Worm (Caenorhabditis elegans) whole organism, young adult: ENCODE results near the gene F58A6.5.

Experiments
- B0336.3 ChIP-seq: fragments of 200-800 bp; sonication (Bioruptor generic); IDR thresholded peaks from 2 replicates; pipeline ENCODE4 v1.3.6; 2022; ENCODE audit warnings: missing genetic modification characterization, missing compliant biosample characterization
- D2030.7 ChIP-seq: fragments of 200-800 bp; sonication (Bioruptor generic); IDR thresholded peaks from 2 replicates; pipeline ENCODE4 v1.3.6; 2022; ENCODE audit warnings: missing genetic modification reagents, missing genetic modification characterization, missing compliant biosample characterization
- egl-18 ChIP-seq: fragments of 200-800 bp; sonication (Bioruptor generic); IDR thresholded peaks from 2 replicates; pipeline ENCODE4 v1.3.6; 2022; ENCODE audit warnings: missing genetic modification reagents, missing genetic modification characterization, missing compliant biosample characterization
- him-1 ChIP-seq: sonication (generic microtip); optimal IDR thresholded peaks from 2 replicates; lab custom pipeline; 2016; ENCODE audit warnings: missing genotype, missing genetic modification reagents, missing genetic modification characterization, missing compliant biosample characterization
- lag-1 ChIP-seq: fragments of 200-800 bp; sonication (Bioruptor generic); IDR thresholded peaks from 2 replicates; pipeline ENCODE4 v1.3.6; 2022; ENCODE audit warnings: missing genetic modification reagents, missing genetic modification characterization, missing compliant biosample characterization
- nhr-179 ChIP-seq: sonication (generic microtip); optimal IDR thresholded peaks from 2 replicates; lab custom pipeline; 2016; ENCODE audit warnings: mild to moderate bottlenecking, missing genetic modification characterization, missing compliant biosample characterization
- sea-2 ChIP-seq: fragments of 200-800 bp; sonication (Bioruptor generic); IDR thresholded peaks from 2 replicates; pipeline ENCODE4 v1.3.6; 2022; ENCODE audit warnings: missing genetic modification characterization, missing compliant biosample characterization
- unc-130 ChIP-seq: sonication (generic microtip); optimal IDR thresholded peaks from 2 replicates; lab custom pipeline; 2016; ENCODE audit warnings: missing genetic modification reagents, missing genetic modification characterization, missing compliant biosample characterization
- unc-62 ChIP-seq: fragments of 150-350 bp; optimal IDR thresholded peaks from 2 replicates; lab custom pipeline; 2014; ENCODE audit warnings: missing biosample characterization, missing genetic modification reagents, missing genetic modification characterization
- ztf-6 ChIP-seq: fragments of 200-800 bp; sonication (Bioruptor generic); IDR thresholded peaks from 2 replicates; pipeline ENCODE4 v1.3.6; 2022; ENCODE audit warnings: missing genetic modification reagents, missing genetic modification characterization, missing compliant biosample characterization

ce11 chrII:5130081-5130480 lies 18.2 kb downstream of the F58A6.5 start, which contains the start of gene lgc-56:
- no peak for TF ChIP-seq lag-1 (GFP tag; lab: Robert Waterston, UW)
- no peak for TF ChIP-seq him-1 (tag; lab: Kevin White, UChicago)
- TF ChIP-seq B0336.3, result no peak
- no peak for TF ChIP-seq egl-18 (GFP tag; lab: Robert Waterston, UW)
- no peak for TF ChIP-seq D2030.7
- no peak for TF ChIP-seq unc-62
- no peak for TF ChIP-seq unc-130
- no peak for TF ChIP-seq sea-2 (GFP tag; lab: Robert Waterston, UW)
- TF ChIP-seq ztf-6, result no peak
- no peak for TF ChIP-seq nhr-179 (tag; lab: Kevin White, UChicago)
